Fruit fly (Drosophila melanogaster) whole organism, embryonic: ENCODE data around the gene CG14778.

Experiments
- Atf3 ChIP-seq: fragments of 200-800 bp; sonication (Bioruptor generic); optimal IDR thresholded peaks from 3 replicates; lab custom pipeline; 2016; ENCODE audit warnings: missing biosample characterization, missing genetic modification characterization
- Bdp1 ChIP-seq: fragments of 200-800 bp; sonication (Bioruptor generic); optimal IDR thresholded peaks from 3 replicates; lab custom pipeline; 2016; ENCODE audit warnings: missing biosample characterization, missing genetic modification characterization
- CG1024 ChIP-seq: fragments of 200-800 bp; sonication (Bioruptor generic); IDR thresholded peaks from 2 replicates; pipeline ENCODE4 v1.3.6; 2022; ENCODE audit warnings: missing biosample characterization, missing genetic modification characterization
- CG10462 ChIP-seq: fragments of 200-800 bp; sonication (Bioruptor generic); optimal IDR thresholded peaks from 2 replicates; lab custom pipeline; 2016; ENCODE audit warnings: missing biosample characterization, missing genetic modification characterization
- CG11093 ChIP-seq: fragments of 200-800 bp; sonication (Bioruptor generic); IDR thresholded peaks from 3 replicates; pipeline ENCODE4 v1.3.6; 2022; ENCODE audit warnings: missing biosample characterization, missing genetic modification characterization
- CG13287 ChIP-seq: fragments of 200-800 bp; sonication (Bioruptor generic); IDR thresholded peaks from 2 replicates; pipeline ENCODE4 v1.3.6; 2022; ENCODE audit warnings: missing biosample characterization, missing genetic modification characterization; ENCODE audit not compliant: partially characterized antibody
- CG15269 ChIP-seq: fragments of 200-800 bp; sonication (Bioruptor generic); optimal IDR thresholded peaks from 2 replicates; lab custom pipeline; 2018; ENCODE audit warnings: missing biosample characterization, mild to moderate bottlenecking, missing genetic modification characterization, moderate library complexity
- CG15601 ChIP-seq: fragments of 200-800 bp; sonication (Bioruptor generic); optimal IDR thresholded peaks from 3 replicates; lab custom pipeline; 2019; ENCODE audit warnings: missing biosample characterization, mild to moderate bottlenecking, missing genetic modification characterization, moderate library complexity
- CG16779 ChIP-seq: fragments of 200-800 bp; sonication (Bioruptor generic); IDR thresholded peaks from 2 replicates; pipeline ENCODE4 v1.3.6; 2022; ENCODE audit warnings: missing biosample characterization, missing genetic modification characterization
- CG16815 ChIP-seq: fragments of 200-800 bp; sonication (Bioruptor generic); optimal IDR thresholded peaks from 3 replicates; lab custom pipeline; 2017; ENCODE audit warnings: missing biosample characterization, mild to moderate bottlenecking, missing genetic modification characterization
- CG17359 ChIP-seq: fragments of 200-800 bp; sonication (Bioruptor generic); optimal IDR thresholded peaks from 3 replicates; lab custom pipeline; 2018; ENCODE audit warnings: missing biosample characterization, mild to moderate bottlenecking, missing genetic modification characterization, moderate library complexity
- CG18011 ChIP-seq: fragments of 200-800 bp; sonication (Bioruptor generic); optimal IDR thresholded peaks from 2 replicates; lab custom pipeline; 2017; ENCODE audit warnings: missing biosample characterization, missing genetic modification characterization, mild to moderate bottlenecking, moderate library complexity, missing genotype
- CG18619 ChIP-seq: fragments of 200-800 bp; sonication (Bioruptor generic); optimal IDR thresholded peaks from 3 replicates; lab custom pipeline; 2017; ENCODE audit warnings: missing biosample characterization, mild to moderate bottlenecking, missing genetic modification characterization
- CG2120 ChIP-seq: fragments of 200-800 bp; sonication (Bioruptor generic); optimal IDR thresholded peaks from 3 replicates; lab custom pipeline; 2016; ENCODE audit warnings: missing biosample characterization, missing genetic modification characterization
- CG2199 ChIP-seq: fragments of 200-800 bp; sonication (Bioruptor generic); IDR thresholded peaks from 3 replicates; pipeline ENCODE4 v1.3.6; 2022; ENCODE audit warnings: missing biosample characterization, missing genetic modification characterization
- CG2875 ChIP-seq: fragments of 200-800 bp; sonication (Bioruptor generic); optimal IDR thresholded peaks from 2 replicates; lab custom pipeline; 2017; ENCODE audit warnings: missing biosample characterization, mild to moderate bottlenecking, missing genetic modification characterization, missing genetic modification reagents
- CG2889 ChIP-seq: fragments of 200-800 bp; sonication (Bioruptor generic); IDR thresholded peaks from 3 replicates; pipeline ENCODE4 v1.3.6; 2022; ENCODE audit warnings: missing biosample characterization, missing genetic modification characterization
- CG33557 ChIP-seq: fragments of 200-800 bp; sonication (Bioruptor generic); optimal IDR thresholded peaks from 2 replicates; lab custom pipeline; 2019; ENCODE audit warnings: missing biosample characterization, mild to moderate bottlenecking, missing genetic modification characterization, moderate library complexity
- CG34422 ChIP-seq: fragments of 200-800 bp; sonication (Bioruptor generic); IDR thresholded peaks from 3 replicates; pipeline ENCODE4 v1.3.6; 2022; ENCODE audit warnings: missing biosample characterization, missing genetic modification characterization
- CG4820 ChIP-seq: fragments of 200-800 bp; sonication (Bioruptor generic); optimal IDR thresholded peaks from 3 replicates; lab custom pipeline; 2016; ENCODE audit warnings: missing biosample characterization, missing genetic modification characterization
- CG6813 ChIP-seq: fragments of 200-800 bp; sonication (Bioruptor generic); optimal IDR thresholded peaks from 2 replicates; lab custom pipeline; 2017; ENCODE audit warnings: missing biosample characterization, missing genetic modification characterization, mild to moderate bottlenecking, moderate library complexity, missing genetic modification reagents
- CG8388 ChIP-seq: fragments of 200-800 bp; sonication (Bioruptor generic); optimal IDR thresholded peaks from 2 replicates; lab custom pipeline; 2019; ENCODE audit warnings: missing biosample characterization, mild to moderate bottlenecking, missing genetic modification characterization, moderate library complexity
- CG9215 ChIP-seq: fragments of 200-800 bp; sonication (Bioruptor generic); IDR thresholded peaks from 2 replicates; pipeline ENCODE4 v1.3.6; 2022; ENCODE audit warnings: missing biosample characterization, missing genetic modification characterization
- CG9932 ChIP-seq: fragments of 200-800 bp; sonication (Bioruptor generic); IDR thresholded peaks from 2 replicates; pipeline ENCODE4 v1.3.6; 2022; ENCODE audit warnings: missing biosample characterization, missing genetic modification characterization
- CkIIα-i1 ChIP-seq: fragments of 200-800 bp; sonication (Bioruptor generic); IDR thresholded peaks from 2 replicates; pipeline ENCODE4 v1.3.6; 2022; ENCODE audit warnings: missing biosample characterization, missing genetic modification characterization
- Eip74EF ChIP-seq, 2 experiments: fragments of 200-800 bp in 1 of 2; fragments of >200 bp in 1 of 2; sonication (Bioruptor generic) in 1 of 2; optimal IDR thresholded peaks; 2 replicates each; lab custom pipeline; 2017 to 2019; ENCODE audit warnings: missing biosample characterization in 2 of 2, missing genetic modification characterization in 2 of 2, mild to moderate bottlenecking in 1 of 2, moderate library complexity in 1 of 2
- Gsc ChIP-seq: fragments of 200-800 bp; sonication (Bioruptor generic); IDR thresholded peaks from 2 replicates; pipeline ENCODE4 v1.3.6; 2022; ENCODE audit warnings: missing biosample characterization, missing genetic modification characterization
- HLH54F ChIP-seq: fragments of 200-800 bp; sonication (Bioruptor generic); optimal IDR thresholded peaks from 3 replicates; lab custom pipeline; 2016; ENCODE audit warnings: missing biosample characterization, missing genetic modification characterization
- Lhr ChIP-seq: fragments of 200-800 bp; sonication (Bioruptor generic); optimal IDR thresholded peaks from 3 replicates; lab custom pipeline; 2017; ENCODE audit warnings: mild to moderate bottlenecking, missing biosample characterization, missing genetic modification reagents, missing genetic modification characterization
- Nf-YC ChIP-seq: fragments of 200-800 bp; optimal IDR thresholded peaks from 3 replicates; lab custom pipeline; 2019; ENCODE audit warnings: missing biosample characterization, mild to moderate bottlenecking, missing genetic modification characterization, moderate library complexity
- Ptx1 ChIP-seq: fragments of 200-800 bp; sonication (Bioruptor generic); IDR thresholded peaks from 2 replicates; pipeline ENCODE4 v1.3.6; 2022; ENCODE audit warnings: missing biosample characterization, missing genetic modification characterization
- TFAM ChIP-seq: fragments of 200-800 bp; sonication (Bioruptor generic); optimal IDR thresholded peaks from 2 replicates; lab custom pipeline; 2017; ENCODE audit warnings: missing biosample characterization, missing genetic modification characterization, inconsistent platforms
- Xrp1 ChIP-seq: fragments of 200-800 bp; sonication (Bioruptor generic); IDR thresholded peaks from 2 replicates; pipeline ENCODE4 v1.3.6; 2022; ENCODE audit warnings: missing biosample characterization, missing genetic modification characterization
- cg ChIP-seq: fragments of 200-800 bp; sonication (Bioruptor generic); optimal IDR thresholded peaks from 3 replicates; lab custom pipeline; 2019; ENCODE audit warnings: missing biosample characterization, mild to moderate bottlenecking, missing genetic modification characterization, moderate library complexity
- dimm ChIP-seq: fragments of 200-800 bp; sonication (Bioruptor generic); IDR thresholded peaks from 2 replicates; pipeline ENCODE4 v1.3.6; 2022; ENCODE audit warnings: missing biosample characterization, missing genetic modification characterization
- disco-r ChIP-seq: fragments of 200-800 bp; sonication (Bioruptor generic); optimal IDR thresholded peaks from 2 replicates; lab custom pipeline; 2016; ENCODE audit warnings: missing biosample characterization, missing genetic modification characterization
- dysf ChIP-seq: fragments of 200-800 bp; sonication (Bioruptor generic); IDR thresholded peaks from 3 replicates; pipeline ENCODE4 v1.3.6; 2022; ENCODE audit warnings: missing biosample characterization, missing genetic modification characterization
- fd102C ChIP-seq: fragments of 200-800 bp; sonication (Bioruptor generic); optimal IDR thresholded peaks from 2 replicates; lab custom pipeline; 2018; ENCODE audit warnings: missing biosample characterization, mild to moderate bottlenecking, missing genetic modification characterization, moderate library complexity
- gsb-n ChIP-seq: fragments of 200-800 bp; sonication (Bioruptor generic); optimal IDR thresholded peaks from 3 replicates; lab custom pipeline; 2018; ENCODE audit warnings: missing biosample characterization, mild to moderate bottlenecking, missing genetic modification characterization
- mld ChIP-seq: fragments of 200-800 bp; sonication (Bioruptor generic); IDR thresholded peaks from 3 replicates; pipeline ENCODE4 v1.3.6; 2022; ENCODE audit warnings: missing biosample characterization, missing genetic modification characterization; ENCODE audit not compliant: partially characterized antibody
- nau ChIP-seq: fragments of 200-800 bp; sonication (Bioruptor generic); optimal IDR thresholded peaks from 3 replicates; lab custom pipeline; 2017; ENCODE audit warnings: missing biosample characterization, mild to moderate bottlenecking, missing genetic modification characterization, missing genetic modification reagents
- pan ChIP-seq, 4 experiments: fragments of >200 bp in 3 of 4; fragments of 200-800 bp in 1 of 4; sonication (Bioruptor generic) in 1 of 4; optimal IDR thresholded peaks in 3 of 4; IDR thresholded peaks in 1 of 4; 2 replicates each; pipeline versions ENCODE4 v1.3.6 to Lab custom; 2017 to 2022; ENCODE audit warnings: missing biosample characterization in 2 of 4, missing genetic modification characterization in 2 of 4, mixed read lengths in 1 of 4
- pho ChIP-seq: fragments of 200-800 bp; sonication (Bioruptor generic); optimal IDR thresholded peaks from 2 replicates; lab custom pipeline; 2016; ENCODE audit warnings: missing biosample characterization, missing genetic modification characterization
- pnt ChIP-seq: fragments of 200-800 bp; sonication (Bioruptor generic); optimal IDR thresholded peaks from 3 replicates; lab custom pipeline; 2016; ENCODE audit warnings: missing biosample characterization, missing genetic modification characterization
- pzg ChIP-seq: fragments of 200-800 bp; sonication (Bioruptor generic); optimal IDR thresholded peaks from 3 replicates; lab custom pipeline; 2018; ENCODE audit warnings: missing biosample characterization, mild to moderate bottlenecking, missing genetic modification characterization, moderate library complexity
- row ChIP-seq: fragments of 200-800 bp; sonication (Bioruptor generic); IDR thresholded peaks from 3 replicates; pipeline ENCODE4 v1.3.6; 2022; ENCODE audit warnings: missing biosample characterization, missing genetic modification characterization
- sna ChIP-seq: fragments of 200-800 bp; sonication (Bioruptor generic); IDR thresholded peaks from 2 replicates; pipeline ENCODE4 v1.3.6; 2022; ENCODE audit warnings: missing biosample characterization, missing genetic modification characterization; ENCODE audit not compliant: partially characterized antibody
- sug ChIP-seq: fragments of 200-800 bp; optimal IDR thresholded peaks from 2 replicates; lab custom pipeline; 2019; ENCODE audit warnings: missing biosample characterization, mild to moderate bottlenecking, missing genetic modification characterization, moderate library complexity
- yki ChIP-seq: fragments of >200 bp; optimal IDR thresholded peaks from 3 replicates; lab custom pipeline; 2018
- z ChIP-seq: fragments of 200-800 bp; sonication (Bioruptor generic); IDR thresholded peaks from 3 replicates; pipeline ENCODE4 v1.3.6; 2022; ENCODE audit warnings: missing biosample characterization, missing genetic modification characterization

Gene CG14778

DNA sequence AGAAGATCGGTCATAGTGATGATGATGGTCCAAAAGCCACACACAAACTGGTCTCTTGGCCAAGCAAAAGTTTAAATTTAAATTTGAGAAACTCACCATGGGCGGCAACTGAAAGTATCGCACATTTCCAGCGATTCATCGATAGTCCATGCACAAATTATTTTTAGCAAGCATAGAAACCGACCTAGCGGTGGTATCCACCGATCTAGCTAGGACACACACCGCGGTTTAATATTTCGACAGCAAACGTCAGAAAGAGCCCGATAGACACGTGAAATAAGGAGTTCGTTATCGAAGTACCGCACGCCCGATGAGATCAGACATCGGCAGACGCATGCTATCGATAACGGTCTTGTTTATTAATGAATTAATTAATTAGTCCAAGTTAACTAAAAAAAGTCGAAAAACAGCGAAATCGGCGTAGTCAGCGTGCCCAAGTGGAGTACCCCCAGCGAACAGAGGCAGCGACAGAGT lies 45.5 kb downstream of the CG14778 start, which contains the start of gene CG14795 (continued):
- no peak for TF ChIP-seq CG18619 (GFP tag; lab: Kevin White, UChicago)
- no peak for TF ChIP-seq fd102C (GFP tag; lab: Kevin White, UChicago)
- TF ChIP-seq TFAM (GFP tag; lab: Kevin White, UChicago) = no peak
- TF ChIP-seq Xrp1 (GFP tag; lab: Robert Waterston, UW) = peak; percentile 41; the same call in 1 of the 2 replicates
- no peak for TF ChIP-seq dysf
- peak; percentile 8 for TF ChIP-seq Atf3 (GFP tag; lab: Kevin White, UChicago)
- TF ChIP-seq Eip74EF (GFP tag; optimal IDR thresholded peaks at IDR 0.05; lab: Kevin White, UChicago) = no peak
- TF ChIP-seq CG13287 (GFP tag; lab: Robert Waterston, UW) = peak; percentile 97
- peak; percentile 99 for TF ChIP-seq pzg (GFP tag; lab: Kevin White, UChicago)
- TF ChIP-seq z (GFP tag; lab: Robert Waterston, UW) = no peak
- TF ChIP-seq pho (GFP tag; lab: Kevin White, UChicago) = peak; percentile 53
- TF ChIP-seq sug (tag; lab: Kevin White, UChicago) = peak; percentile 63
- no peak for TF ChIP-seq pan (optimal IDR thresholded peaks at IDR 0.05; lab: Kevin White, UChicago)
- no peak for TF ChIP-seq pan (GFP tag; optimal IDR thresholded peaks at IDR 0.05 in 1 of 2, IDR thresholded peaks at IDR 0.05 in 1 of 2)
- peak; percentile 50 for TF ChIP-seq CG15601 (tag; lab: Kevin White, UChicago)
- no peak for TF ChIP-seq CG4820 (GFP tag; lab: Kevin White, UChicago)
- TF ChIP-seq CG16779 = no peak
- TF ChIP-seq CG15269 (tag; lab: Kevin White, UChicago) = peak; percentile 6
- no peak for TF ChIP-seq CG8388 (GFP tag; lab: Kevin White, UChicago)
- TF ChIP-seq CG2875 (GFP tag; lab: Kevin White, UChicago) = no peak
- no peak for TF ChIP-seq gsb-n (tag; lab: Kevin White, UChicago)
- TF ChIP-seq cg = no peak
- TF ChIP-seq nau = no peak
- no peak for TF ChIP-seq Gsc (GFP tag; lab: Robert Waterston, UW)
- TF ChIP-seq sna (GFP tag; lab: Robert Waterston, UW) = peak; percentile 89
- TF ChIP-seq row (GFP tag; lab: Robert Waterston, UW) = peak; percentile 45; the same call in 2 of the 3 replicates
- no peak for TF ChIP-seq CG16815 (GFP tag; lab: Kevin White, UChicago)
- TF ChIP-seq disco-r (GFP tag; lab: Kevin White, UChicago) = no peak
- peak; percentile 93 for TF ChIP-seq Lhr (GFP tag; lab: Kevin White, UChicago)
- no peak for TF ChIP-seq yki (lab: Kevin White, UChicago)
- no peak for TF ChIP-seq CG1024 (GFP tag; lab: Robert Waterston, UW)
- TF ChIP-seq CG9932 (GFP tag; lab: Robert Waterston, UW) = peak; percentile 72
- peak; percentile 49 for TF ChIP-seq CG2120 (GFP tag; lab: Kevin White, UChicago)
- no peak for TF ChIP-seq CG2199 (GFP tag; lab: Robert Waterston, UW)
- peak; percentile 23 for TF ChIP-seq CG33557
- TF ChIP-seq Ptx1 = peak; percentile 26; the same call in 1 of the 2 replicates
- no peak for TF ChIP-seq CG9215 (GFP tag; lab: Robert Waterston, UW)
- no peak for TF ChIP-seq CkIIα-i1
- no peak for TF ChIP-seq CG6813 (GFP tag; lab: Kevin White, UChicago)
- TF ChIP-seq CG10462 (GFP tag; lab: Kevin White, UChicago) = no peak
- peak; percentile 29 for TF ChIP-seq CG17359 (tag; lab: Kevin White, UChicago)
- 0 out of 3 replicates have a peak, but pooled peaks have one; percentile 29 for TF ChIP-seq CG34422 (GFP tag; lab: Robert Waterston, UW)
- no peak for TF ChIP-seq CG2889 (GFP tag; lab: Robert Waterston, UW)
- TF ChIP-seq CG18011 (GFP tag; lab: Kevin White, UChicago) = no peak
- no peak for TF ChIP-seq pnt (GFP tag; lab: Kevin White, UChicago)
- TF ChIP-seq mld (GFP tag; lab: Robert Waterston, UW) = peak; percentile 94
- no peak for TF ChIP-seq CG11093 (GFP tag; lab: Robert Waterston, UW)
- TF ChIP-seq HLH54F (GFP tag; lab: Kevin White, UChicago) = peak; percentile 36
- no peak for TF ChIP-seq dimm
- peak; percentile 58 for TF ChIP-seq Nf-YC (tag; lab: Kevin White, UChicago)
- TF ChIP-seq Bdp1 (GFP tag; lab: Kevin White, UChicago) = peak; percentile 18
